Worm (Caenorhabditis elegans): ENCODE results near the gene tbc-17.

DNA sequence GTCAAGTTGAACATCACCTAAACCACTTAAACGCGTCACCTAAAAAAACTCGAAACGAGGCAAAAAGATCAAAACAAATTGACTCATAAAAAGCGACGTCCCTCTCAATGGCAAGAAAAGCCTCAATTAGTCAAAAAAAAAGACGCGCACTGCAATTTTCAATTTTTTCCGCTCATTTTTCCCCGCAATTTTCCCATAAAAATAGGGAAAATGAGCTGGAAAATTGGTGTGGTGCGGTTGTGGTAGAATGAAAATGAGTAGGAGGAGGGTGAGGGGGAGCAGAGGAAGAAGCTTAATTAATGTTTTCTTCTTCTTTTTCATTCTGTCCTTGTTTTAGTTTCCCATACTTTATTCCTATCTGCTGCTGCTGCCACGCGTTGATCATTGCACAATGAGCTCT is 36.6 kb upstream of the tbc-17 start:
- TF ChIP-seq him-1 (tag; optimal IDR thresholded peaks at IDR 0.05) (no peak), dao-5 (tag; optimal IDR thresholded peaks at IDR 0.05) (no peak)
